Worm (Caenorhabditis elegans) whole organism, L4 larva: ENCODE measurements around the gene glb-12.

ENCODE experiments used
- T26A8.4 ChIP-seq: fragments of 200-800 bp; sonication (Bioruptor generic); IDR thresholded peaks from 2 replicates; pipeline ENCODE4 v1.3.6; 2022; ENCODE audit warnings: missing genetic modification characterization, missing compliant biosample characterization
- ZK337.2 ChIP-seq: fragments of 200-800 bp; sonication (Bioruptor generic); IDR thresholded peaks from 2 replicates; pipeline ENCODE4 v1.3.6; 2022; ENCODE audit warnings: missing genetic modification reagents, missing genetic modification characterization, missing compliant biosample characterization
- attf-4 ChIP-seq: sonication (generic microtip); optimal IDR thresholded peaks from 3 replicates; lab custom pipeline; 2017; ENCODE audit warnings: missing biosample characterization, missing genetic modification characterization
- ctbp-1 ChIP-seq: fragments of 200-800 bp; sonication (Bioruptor generic); IDR thresholded peaks from 2 replicates; pipeline ENCODE4 v1.3.6; 2022; ENCODE audit warnings: missing genetic modification reagents, missing genetic modification characterization, missing compliant biosample characterization
- fos-1 ChIP-seq: fragments of 150-350 bp; optimal IDR thresholded peaks from 2 replicates; lab custom pipeline; 2014; ENCODE audit warnings: missing biosample characterization, missing genetic modification characterization
- lin-15B ChIP-seq: fragments of 150-350 bp; sonication (generic microtip); optimal IDR thresholded peaks from 3 replicates; lab custom pipeline; 2014; ENCODE audit warnings: missing biosample characterization, missing genetic modification characterization
- lin-39 ChIP-seq: fragments of 150-350 bp; optimal IDR thresholded peaks from 2 replicates; lab custom pipeline; 2014; ENCODE audit warnings: missing biosample characterization, missing genetic modification reagents, missing genetic modification characterization
- nhr-25 ChIP-seq: sonication (generic microtip); optimal IDR thresholded peaks from 2 replicates; lab custom pipeline; 2017; ENCODE audit warnings: missing genetic modification characterization, mild to moderate bottlenecking, missing compliant biosample characterization, antibody characterized with exemption, moderate library complexity, borderline replicate concordance; ENCODE audit not compliant: insufficient read depth
- nhr-76 ChIP-seq: fragments of 150-350 bp; optimal IDR thresholded peaks from 2 replicates; lab custom pipeline; 2014; ENCODE audit warnings: missing biosample characterization, missing genetic modification characterization
- php-3 ChIP-seq: fragments of 200-800 bp; sonication (Bioruptor generic); IDR thresholded peaks from 2 replicates; pipeline ENCODE4 v1.3.6; 2022; ENCODE audit warnings: missing genetic modification reagents, missing genetic modification characterization, missing compliant biosample characterization
- spr-3 ChIP-seq: fragments of 200-800 bp; sonication (Bioruptor generic); optimal IDR thresholded peaks from 2 replicates; lab custom pipeline; 2018; ENCODE audit warnings: mild to moderate bottlenecking, missing genetic modification characterization, missing compliant biosample characterization
- zfp-2 ChIP-seq: sonication (generic microtip); optimal IDR thresholded peaks from 2 replicates; lab custom pipeline; 2016; ENCODE audit warnings: mild to moderate bottlenecking, missing genetic modification characterization, missing compliant biosample characterization

DNA sequence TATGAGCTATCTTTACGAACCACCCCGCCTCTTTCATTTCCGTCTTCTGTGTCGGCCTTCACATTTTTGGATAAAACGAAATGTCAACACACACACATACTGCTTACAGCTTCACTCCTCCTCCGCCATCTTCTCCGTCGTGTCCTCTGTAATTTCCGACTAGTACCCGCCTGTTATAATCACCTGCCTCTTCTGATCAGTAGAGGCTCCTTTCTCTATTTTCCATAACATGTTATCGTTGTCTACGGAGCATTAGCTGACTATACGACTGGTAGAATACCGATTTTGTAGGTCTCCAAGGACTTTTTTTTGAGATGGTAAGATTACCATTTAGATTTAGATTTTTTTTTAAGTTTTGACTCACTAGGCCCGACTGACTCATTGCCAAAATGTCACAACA is 46.5 kb downstream of the glb-12 start:
- TF ChIP-seq T26A8.4 (GFP tag; lab: Robert Waterston, UW) (no peak), fos-1 (tag; lab: Kevin White, UChicago) (no peak), nhr-76 (tag; lab: Kevin White, UChicago) (no peak), php-3 (GFP tag; lab: Robert Waterston, UW) (no peak), lin-15B (tag; lab: Kevin White, UChicago) (no peak), zfp-2 (tag; lab: Kevin White, UChicago) (no peak), spr-3 (no peak), lin-39 (tag; lab: Kevin White, UChicago) (no peak), ZK337.2 (GFP tag; lab: Robert Waterston, UW) (no peak), nhr-25 (tag; lab: Kevin White, UChicago) (no peak), attf-4 (tag; lab: Kevin White, UChicago) (no peak), ctbp-1 (no peak)
